Fruit fly (Drosophila melanogaster) S2 (cell line): Measurements from ENCODE around the gene CG34039.

Experiments
- CG8478 ChIP-seq: fragments of >200 bp; optimal IDR thresholded peaks from 2 replicates; lab custom pipeline; 2018
- CTCF ChIP-seq, 2 experiments: fragments of >200 bp; optimal IDR thresholded peaks; 2 replicates each; lab custom pipeline; 2018

Gene CG34039

dm6 chr3L:14560664-14561063 lies 864 bp downstream of the CG34039 start, which contains the start of gene Lk:
TSS of gene Lk (minus strand) at chr3L:14560764.
- no peak for TF ChIP-seq CTCF (optimal IDR thresholded peaks at IDR 0.05; lab: Kevin White, UChicago)
- TF ChIP-seq CG8478: no peak

- TF ChIP-seq CTCF (optimal IDR thresholded peaks at IDR 0.05; lab: Kevin White, UChicago) (peak; percentile 94), CG8478 (no peak)
These were observed 2.9 kb downstream of the CG34039 start for dm6 chr3L:14562672-14563071.

dm6 chr3L:14563461-14563860 lies 3.7 kb downstream of the CG34039 start:
- TF ChIP-seq CG8478 (no peak), CTCF (optimal IDR thresholded peaks at IDR 0.05; lab: Kevin White, UChicago) (peak; percentile 22 to 50)

- TF ChIP-seq CG8478 (no peak), CTCF (optimal IDR thresholded peaks at IDR 0.05; lab: Kevin White, UChicago) (no peak)
These were observed 4.6 kb downstream of the CG34039 start for dm6 chr3L:14564404-14564803.

- TF ChIP-seq CTCF (optimal IDR thresholded peaks at IDR 0.05; lab: Kevin White, UChicago) (no peak), CG8478 (no peak)
These were observed 5.4 kb downstream of the CG34039 start for dm6 chr3L:14565134-14565587.

- TF ChIP-seq CTCF (optimal IDR thresholded peaks at IDR 0.05; lab: Kevin White, UChicago) (no peak), CG8478 (no peak)
These were observed 7.3 kb downstream of the CG34039 start, which contains the start of gene CG42758 for dm6 chr3L:14567140-14567539. TSS of gene CG42758 (plus strand) at chr3L:14567440.

dm6 chr3L:14569620-14570537 lies 10.1 kb downstream of the CG34039 start:
- no peak for TF ChIP-seq CG8478
- TF ChIP-seq CTCF (optimal IDR thresholded peaks at IDR 0.05; lab: Kevin White, UChicago): no peak

dm6 chr3L:14574649-14575048 lies 14.8 kb downstream of the CG34039 start:
- TF ChIP-seq CG8478 (no peak), CTCF (optimal IDR thresholded peaks at IDR 0.05; lab: Kevin White, UChicago) (no peak)

- TF ChIP-seq CG8478 (no peak), CTCF (optimal IDR thresholded peaks at IDR 0.05; lab: Kevin White, UChicago) (no peak)
These were observed 16.2 kb downstream of the CG34039 start for dm6 chr3L:14575974-14576373.

- TF ChIP-seq CTCF (optimal IDR thresholded peaks at IDR 0.05; lab: Kevin White, UChicago) (peak in 1 of 2 experiments; percentile 37), CG8478 (no peak)
These were observed 19.1 kb downstream of the CG34039 start for dm6 chr3L:14578896-14579295.

dm6 chr3L:14580294-14580693 lies 20.5 kb downstream of the CG34039 start:
- no peak for TF ChIP-seq CTCF (optimal IDR thresholded peaks at IDR 0.05; lab: Kevin White, UChicago)
- no peak for TF ChIP-seq CG8478

- TF ChIP-seq CTCF (optimal IDR thresholded peaks at IDR 0.05; lab: Kevin White, UChicago) (no peak), CG8478 (no peak)
These were observed 22.9 kb downstream of the CG34039 start for dm6 chr3L:14582736-14583135.

dm6 chr3L:14583803-14584202 lies 24.0 kb downstream of the CG34039 start:
- TF ChIP-seq CTCF (optimal IDR thresholded peaks at IDR 0.05; lab: Kevin White, UChicago) (no peak), CG8478 (no peak)

- TF ChIP-seq CTCF (optimal IDR thresholded peaks at IDR 0.05; lab: Kevin White, UChicago): no peak
- TF ChIP-seq CG8478: no peak
These were observed 31.2 kb downstream of the CG34039 start for dm6 chr3L:14590964-14591363.

dm6 chr3L:14592166-14592565 lies 32.4 kb downstream of the CG34039 start:
- TF ChIP-seq CTCF (optimal IDR thresholded peaks at IDR 0.05; lab: Kevin White, UChicago) (no peak), CG8478 (no peak)

dm6 chr3L:14599503-14599902 lies 39.7 kb downstream of the CG34039 start, which contains the start of gene HGTX:
TSS of gene HGTX (minus strand) at chr3L:14599540.
- peak; percentile 41 to 49 for TF ChIP-seq CTCF (optimal IDR thresholded peaks at IDR 0.05; lab: Kevin White, UChicago)
- no peak for TF ChIP-seq CG8478
